Fruit fly (Drosophila melanogaster) whole organism, embryonic: ENCODE measurements around the gene Sdic2.

Experiments used
- Abd-B ChIP-seq: fragments of 200-800 bp; sonication (Bioruptor generic); optimal IDR thresholded peaks from 2 replicates; lab custom pipeline; 2018; ENCODE audit warnings: missing biosample characterization, mild to moderate bottlenecking, missing genetic modification characterization, moderate library complexity
- Asciz ChIP-seq: fragments of 200-800 bp; sonication (Bioruptor generic); optimal IDR thresholded peaks from 2 replicates; lab custom pipeline; 2017; ENCODE audit warnings: missing biosample characterization, mild to moderate bottlenecking, missing genetic modification characterization, missing genetic modification reagents
- B-H2 ChIP-seq: fragments of 200-800 bp; sonication (Bioruptor generic); optimal IDR thresholded peaks from 2 replicates; lab custom pipeline; 2018; ENCODE audit warnings: missing biosample characterization, mild to moderate bottlenecking, missing genetic modification characterization
- BEAF-32 ChIP-seq: fragments of 200-800 bp; sonication (Bioruptor generic); optimal IDR thresholded peaks from 3 replicates; lab custom pipeline; 2017; ENCODE audit warnings: missing biosample characterization, missing genetic modification characterization, mild to moderate bottlenecking, moderate library complexity, missing genetic modification reagents
- CG10654 ChIP-seq: fragments of 200-800 bp; sonication (Bioruptor generic); optimal IDR thresholded peaks from 2 replicates; lab custom pipeline; 2016; ENCODE audit warnings: missing biosample characterization, missing genetic modification characterization
- CG11398 ChIP-seq: fragments of 200-800 bp; sonication (Bioruptor generic); optimal IDR thresholded peaks from 2 replicates; lab custom pipeline; 2016; ENCODE audit warnings: missing biosample characterization, missing genetic modification characterization
- CG11504 ChIP-seq: fragments of 200-800 bp; sonication (Bioruptor generic); optimal IDR thresholded peaks from 3 replicates; lab custom pipeline; 2019; ENCODE audit warnings: missing biosample characterization, mild to moderate bottlenecking, missing genetic modification characterization, moderate library complexity
- CG14014 ChIP-seq: fragments of 200-800 bp; sonication (Bioruptor generic); IDR thresholded peaks from 2 replicates; pipeline ENCODE4 v1.3.6; 2022; ENCODE audit warnings: missing biosample characterization, missing genetic modification characterization
- CG17802 ChIP-seq: fragments of 200-800 bp; sonication (Bioruptor generic); optimal IDR thresholded peaks from 2 replicates; lab custom pipeline; 2018; ENCODE audit warnings: missing biosample characterization, mild to moderate bottlenecking, missing genetic modification characterization, moderate library complexity
- CG18262 ChIP-seq: fragments of 200-800 bp; optimal IDR thresholded peaks from 3 replicates; lab custom pipeline; 2019; ENCODE audit warnings: missing biosample characterization, mild to moderate bottlenecking, missing genetic modification characterization, moderate library complexity
- CG30020 ChIP-seq: fragments of 200-800 bp; optimal IDR thresholded peaks from 2 replicates; lab custom pipeline; 2019; ENCODE audit warnings: missing biosample characterization, mild to moderate bottlenecking, missing genetic modification characterization, moderate library complexity
- CG31441 ChIP-seq: fragments of 200-800 bp; sonication (Bioruptor generic); IDR thresholded peaks from 2 replicates; pipeline ENCODE4 v1.3.6; 2022; ENCODE audit warnings: missing biosample characterization, missing genetic modification characterization
- CG43689 ChIP-seq: fragments of 200-800 bp; sonication (Bioruptor generic); IDR thresholded peaks from 2 replicates; pipeline ENCODE4 v1.3.6; 2022; ENCODE audit warnings: missing biosample characterization, missing genetic modification characterization
- CG5245 ChIP-seq: fragments of 200-800 bp; sonication (Bioruptor generic); optimal IDR thresholded peaks from 3 replicates; lab custom pipeline; 2016; ENCODE audit warnings: missing biosample characterization, missing genetic modification characterization
- CG6175 ChIP-seq: fragments of 200-800 bp; sonication (Bioruptor generic); IDR thresholded peaks from 3 replicates; pipeline ENCODE4 v1.3.6; 2022; ENCODE audit warnings: missing biosample characterization, missing genetic modification characterization
- CG6765 ChIP-seq: fragments of 200-800 bp; sonication (Bioruptor generic); optimal IDR thresholded peaks from 3 replicates; lab custom pipeline; 2017; ENCODE audit warnings: missing biosample characterization, mild to moderate bottlenecking, missing genetic modification characterization
- CG7963 ChIP-seq: fragments of 200-800 bp; sonication (Bioruptor generic); IDR thresholded peaks from 3 replicates; pipeline ENCODE4 v1.3.6; 2022; ENCODE audit warnings: missing biosample characterization, missing genetic modification characterization; ENCODE audit not compliant: partially characterized antibody
- CG8089 ChIP-seq: fragments of 200-800 bp; sonication (Bioruptor generic); optimal IDR thresholded peaks from 3 replicates; lab custom pipeline; 2016; ENCODE audit warnings: missing biosample characterization, missing genetic modification characterization
- CG9609 ChIP-seq: fragments of 200-800 bp; sonication (Bioruptor generic); optimal IDR thresholded peaks from 3 replicates; lab custom pipeline; 2016; ENCODE audit warnings: missing biosample characterization, missing genetic modification characterization
- Dip3 ChIP-seq: fragments of 200-800 bp; sonication (Bioruptor generic); optimal IDR thresholded peaks from 3 replicates; lab custom pipeline; 2016; ENCODE audit warnings: missing biosample characterization, missing genetic modification characterization
- HLH3B ChIP-seq: fragments of 200-800 bp; sonication (Bioruptor generic); IDR thresholded peaks from 2 replicates; pipeline ENCODE4 v1.3.6; 2022; ENCODE audit warnings: missing biosample characterization, missing genetic modification characterization
- Hey ChIP-seq: fragments of 200-800 bp; sonication (Bioruptor generic); optimal IDR thresholded peaks from 3 replicates; lab custom pipeline; 2018; ENCODE audit warnings: missing biosample characterization, mild to moderate bottlenecking, missing genetic modification characterization
- Hmr ChIP-seq: fragments of 200-800 bp; sonication (Bioruptor generic); optimal IDR thresholded peaks from 3 replicates; lab custom pipeline; 2017; ENCODE audit warnings: mild to moderate bottlenecking, missing biosample characterization, missing genetic modification reagents, missing genetic modification characterization
- MBD-R2 ChIP-seq: fragments of 200-800 bp; sonication (Bioruptor generic); IDR thresholded peaks from 2 replicates; pipeline ENCODE4 v1.3.6; 2022; ENCODE audit warnings: missing biosample characterization, missing genetic modification characterization
- MESR4 ChIP-seq: fragments of 200-800 bp; sonication (Bioruptor generic); optimal IDR thresholded peaks from 2 replicates; lab custom pipeline; 2018; ENCODE audit warnings: missing biosample characterization, mild to moderate bottlenecking, missing genetic modification characterization, moderate library complexity
- Neu2 ChIP-seq: fragments of 200-800 bp; sonication (Bioruptor generic); optimal IDR thresholded peaks from 3 replicates; lab custom pipeline; 2016; ENCODE audit warnings: missing biosample characterization, missing genetic modification characterization, borderline replicate concordance
- Poxn ChIP-seq: fragments of 200-800 bp; sonication (Bioruptor generic); IDR thresholded peaks from 2 replicates; pipeline ENCODE4 v1.3.6; 2022; ENCODE audit warnings: missing biosample characterization, missing genetic modification characterization
- Side ChIP-seq: fragments of 200-800 bp; sonication (Bioruptor generic); optimal IDR thresholded peaks from 2 replicates; lab custom pipeline; 2016; ENCODE audit warnings: missing biosample characterization, missing genetic modification characterization
- Six4 ChIP-seq: fragments of 200-800 bp; sonication (Bioruptor generic); optimal IDR thresholded peaks from 2 replicates; lab custom pipeline; 2016; ENCODE audit warnings: missing biosample characterization, missing genetic modification characterization
- Sox102F ChIP-seq: fragments of 200-800 bp; sonication (Bioruptor generic); optimal IDR thresholded peaks from 2 replicates; lab custom pipeline; 2018; ENCODE audit warnings: missing biosample characterization, mild to moderate bottlenecking, missing genetic modification characterization, moderate library complexity
- Xbp1 ChIP-seq: fragments of 200-800 bp; sonication (Bioruptor generic); optimal IDR thresholded peaks from 3 replicates; lab custom pipeline; 2016; ENCODE audit warnings: missing biosample characterization, mild to moderate bottlenecking, missing genetic modification characterization
- bab2 ChIP-seq: fragments of 200-800 bp; sonication (Bioruptor generic); optimal IDR thresholded peaks from 2 replicates; lab custom pipeline; 2016; ENCODE audit warnings: missing biosample characterization, missing genetic modification characterization
- bigmax ChIP-seq: fragments of 200-800 bp; sonication (Bioruptor generic); optimal IDR thresholded peaks from 2 replicates; lab custom pipeline; 2018; ENCODE audit warnings: missing biosample characterization, mild to moderate bottlenecking, missing genetic modification characterization
- chif ChIP-seq, 2 experiments: fragments of 200-800 bp; sonication (Bioruptor generic); optimal IDR thresholded peaks; 3 replicates each; lab custom pipeline; 2016; ENCODE audit warnings: missing biosample characterization in 2 of 2, missing genetic modification characterization in 2 of 2
- chn ChIP-seq: fragments of 200-800 bp; sonication (Bioruptor generic); optimal IDR thresholded peaks from 2 replicates; lab custom pipeline; 2016; ENCODE audit warnings: missing biosample characterization, missing genetic modification characterization
- croc ChIP-seq: fragments of 200-800 bp; sonication (Bioruptor generic); conservative IDR thresholded peaks from 3 replicates; pipeline ENCODE4 v1.3.6; 2022; ENCODE audit warnings: missing biosample characterization, missing genetic modification characterization
- da ChIP-seq: fragments of 200-800 bp; sonication (Bioruptor generic); optimal IDR thresholded peaks from 2 replicates; lab custom pipeline; 2016; ENCODE audit warnings: missing biosample characterization, missing genetic modification characterization
- fd102C ChIP-seq: fragments of 200-800 bp; sonication (Bioruptor generic); optimal IDR thresholded peaks from 2 replicates; lab custom pipeline; 2018; ENCODE audit warnings: missing biosample characterization, mild to moderate bottlenecking, missing genetic modification characterization, moderate library complexity
- ftz-f1 ChIP-seq: fragments of 200-800 bp; sonication (Bioruptor generic); optimal IDR thresholded peaks from 2 replicates; lab custom pipeline; 2016; ENCODE audit warnings: missing biosample characterization, missing genetic modification characterization
- gce ChIP-seq: fragments of 200-800 bp; sonication (Bioruptor generic); IDR thresholded peaks from 3 replicates; pipeline ENCODE4 v1.3.6; 2022; ENCODE audit warnings: missing biosample characterization, missing genetic modification characterization
- grau ChIP-seq: fragments of 200-800 bp; optimal IDR thresholded peaks from 3 replicates; lab custom pipeline; 2019; ENCODE audit warnings: missing biosample characterization, mild to moderate bottlenecking, missing genetic modification characterization, moderate library complexity
- gt ChIP-seq: fragments of 200-800 bp; sonication (Bioruptor generic); IDR thresholded peaks from 2 replicates; pipeline ENCODE4 v1.3.6; 2022; ENCODE audit warnings: missing biosample characterization, missing genetic modification characterization
- hth ChIP-seq: fragments of >200 bp; optimal IDR thresholded peaks from 2 replicates; lab custom pipeline; 2017; ENCODE audit warnings: inconsistent platforms
- insv ChIP-seq, 2 experiments: fragments of 200-800 bp; sonication (Bioruptor generic); optimal IDR thresholded peaks; 3 replicates each; lab custom pipeline; 2016 to 2018; ENCODE audit warnings: missing biosample characterization in 2 of 2, missing genetic modification characterization in 2 of 2
- kah ChIP-seq: fragments of 200-800 bp; sonication (Bioruptor generic); optimal IDR thresholded peaks from 2 replicates; lab custom pipeline; 2018; ENCODE audit warnings: missing biosample characterization, mild to moderate bottlenecking, missing genetic modification characterization
- maf-S ChIP-seq: fragments of 200-800 bp; sonication (Bioruptor generic); optimal IDR thresholded peaks from 2 replicates; lab custom pipeline; 2016; ENCODE audit warnings: missing biosample characterization, missing genetic modification characterization
- pan ChIP-seq, 4 experiments: fragments of >200 bp in 3 of 4; fragments of 200-800 bp in 1 of 4; sonication (Bioruptor generic) in 1 of 4; optimal IDR thresholded peaks in 3 of 4; IDR thresholded peaks in 1 of 4; 2 replicates each; pipeline versions ENCODE4 v1.3.6 to Lab custom; 2017 to 2022; ENCODE audit warnings: missing biosample characterization in 2 of 4, missing genetic modification characterization in 2 of 4, mixed read lengths in 1 of 4
- peb ChIP-seq: fragments of 200-800 bp; sonication (Bioruptor generic); IDR thresholded peaks from 2 replicates; pipeline ENCODE4 v1.3.6; 2022; ENCODE audit warnings: missing biosample characterization, missing genetic modification characterization
- sens-2 ChIP-seq: fragments of 200-800 bp; sonication (Bioruptor generic); IDR thresholded peaks from 2 replicates; pipeline ENCODE4 v1.3.6; 2022; ENCODE audit warnings: missing biosample characterization, missing genetic modification characterization
- sr ChIP-seq: fragments of 200-800 bp; sonication (Bioruptor generic); IDR thresholded peaks from 3 replicates; pipeline ENCODE4 v1.3.6; 2022; ENCODE audit warnings: missing biosample characterization, missing genetic modification characterization
- zfh1 ChIP-seq: fragments of 200-800 bp; sonication (Bioruptor generic); IDR thresholded peaks from 3 replicates; pipeline ENCODE4 v1.3.6; 2022; ENCODE audit warnings: missing biosample characterization, missing genetic modification characterization

The Sdic2 gene

dm6 chrX:20165773-20166412, 20.4 kb downstream of the Sdic2 start, which contains the start of gene Phf7 (continued):
- TF ChIP-seq fd102C: no peak
- no peak for TF ChIP-seq gce
- TF ChIP-seq CG9609 (GFP tag; lab: Kevin White, UChicago): no peak
- no peak for TF ChIP-seq gt
- no peak for TF ChIP-seq peb (GFP tag; lab: Robert Waterston, UW)
- no peak for TF ChIP-seq Hmr (GFP tag; lab: Kevin White, UChicago)
- TF ChIP-seq CG18262 (tag; lab: Kevin White, UChicago): no peak
- no peak for TF ChIP-seq pan (optimal IDR thresholded peaks at IDR 0.05; lab: Kevin White, UChicago)
- TF ChIP-seq pan (GFP tag; optimal IDR thresholded peaks at IDR 0.05 in 1 of 2, IDR thresholded peaks at IDR 0.05 in 1 of 2): no peak
- no peak for TF ChIP-seq CG31441 (GFP tag; lab: Robert Waterston, UW)
- no peak for TF ChIP-seq Neu2 (GFP tag; lab: Kevin White, UChicago)
- TF ChIP-seq CG6175 (GFP tag; lab: Robert Waterston, UW): no peak
- no peak for TF ChIP-seq sens-2
- no peak for TF ChIP-seq B-H2 (GFP tag; lab: Kevin White, UChicago)
- TF ChIP-seq chn: no peak
- peak; percentile 83 for TF ChIP-seq BEAF-32 (GFP tag; lab: Kevin White, UChicago)
- no peak for TF ChIP-seq Xbp1
- peak; percentile 49 for TF ChIP-seq CG17802 (tag; lab: Kevin White, UChicago)
- no peak for TF ChIP-seq Side (GFP tag; lab: Kevin White, UChicago)
- TF ChIP-seq Asciz (GFP tag; lab: Kevin White, UChicago): no peak
- TF ChIP-seq Hey (tag; lab: Kevin White, UChicago): no peak
- no peak for TF ChIP-seq hth
- TF ChIP-seq bigmax (GFP tag; lab: Kevin White, UChicago): no peak
- TF ChIP-seq CG5245 (GFP tag; lab: Kevin White, UChicago): no peak
- TF ChIP-seq zfh1 (GFP tag; lab: Robert Waterston, UW): no peak
- TF ChIP-seq Sox102F (GFP tag; lab: Kevin White, UChicago): no peak
- no peak for TF ChIP-seq HLH3B
- no peak for TF ChIP-seq MESR4 (GFP tag; lab: Kevin White, UChicago)
- TF ChIP-seq sr (GFP tag; lab: Robert Waterston, UW): no peak
- TF ChIP-seq CG7963: peak; percentile 52; the same call in 1 of the 3 replicates
- TF ChIP-seq Poxn (GFP tag; lab: Robert Waterston, UW): no peak
- no peak for TF ChIP-seq insv (GFP tag; optimal IDR thresholded peaks at IDR 0.05; lab: Kevin White, UChicago)
- no peak for TF ChIP-seq bab2 (GFP tag; lab: Kevin White, UChicago)
- no peak for TF ChIP-seq CG11504 (tag; lab: Kevin White, UChicago)
- peak; percentile 85 for TF ChIP-seq Abd-B
- peak; percentile 29; the same call in 1 of the 2 replicates for TF ChIP-seq MBD-R2 (GFP tag; lab: Robert Waterston, UW)
- TF ChIP-seq CG43689 (GFP tag; lab: Robert Waterston, UW): no peak
- TF ChIP-seq CG14014 (GFP tag; lab: Robert Waterston, UW): no peak
- TF ChIP-seq grau: no peak
- no peak for TF ChIP-seq chif (GFP tag; optimal IDR thresholded peaks at IDR 0.05; lab: Kevin White, UChicago)
- TF ChIP-seq CG30020: peak; percentile 98
- no peak for TF ChIP-seq kah
- TF ChIP-seq CG10654: no peak
- TF ChIP-seq maf-S (GFP tag; lab: Kevin White, UChicago): no peak
- TF ChIP-seq CG6765: no peak
- no peak for TF ChIP-seq croc
- no peak for TF ChIP-seq Dip3 (GFP tag; lab: Kevin White, UChicago)
- TF ChIP-seq ftz-f1 (GFP tag; lab: Kevin White, UChicago): no peak
- no peak for TF ChIP-seq CG11398 (GFP tag; lab: Kevin White, UChicago)
- no peak for TF ChIP-seq CG8089 (GFP tag; lab: Kevin White, UChicago)
- no peak for TF ChIP-seq da (GFP tag; lab: Kevin White, UChicago)
- no peak for TF ChIP-seq Six4 (GFP tag; lab: Kevin White, UChicago)
